Worm (Caenorhabditis elegans) whole organism, young adult: ENCODE results near the gene srx-68.
A peak's percentile ranks its signal among the peaks of the same experiment; 100 is the strongest.

Source experiments
- B0261.1 ChIP-seq: sonication (generic microtip); optimal IDR thresholded peaks from 2 replicates; lab custom pipeline; 2016; ENCODE audit warnings: mild to moderate bottlenecking, missing genetic modification characterization, moderate library complexity, missing compliant biosample characterization
- C06A6.2 ChIP-seq: fragments of 200-800 bp; sonication (Bioruptor generic); conservative IDR thresholded peaks from 2 replicates; pipeline ENCODE4 v1.3.6; 2022; ENCODE audit warnings: missing genetic modification characterization, missing compliant biosample characterization
- F22D6.2 ChIP-seq: sonication (generic microtip); optimal IDR thresholded peaks from 2 replicates; lab custom pipeline; 2016; ENCODE audit warnings: mild to moderate bottlenecking, missing genetic modification characterization, missing compliant biosample characterization
- F49E8.2 ChIP-seq: sonication (generic microtip); optimal IDR thresholded peaks from 3 replicates; lab custom pipeline; 2017; ENCODE audit warnings: missing genetic modification characterization, mild to moderate bottlenecking, missing compliant biosample characterization, antibody characterized with exemption, moderate library complexity; ENCODE audit not compliant: insufficient read depth
- K12H6.12 ChIP-seq: fragments of 200-800 bp; sonication (Bioruptor generic); optimal IDR thresholded peaks from 2 replicates; lab custom pipeline; 2018; ENCODE audit warnings: mild to moderate bottlenecking, missing genetic modification characterization, missing compliant biosample characterization
- T07F8.4 ChIP-seq: sonication (generic microtip); optimal IDR thresholded peaks from 2 replicates; lab custom pipeline; 2016; ENCODE audit warnings: mild to moderate bottlenecking, missing genetic modification characterization, moderate library complexity, missing compliant biosample characterization
- Y53F4B.3 ChIP-seq: fragments of 200-800 bp; sonication (Bioruptor generic); IDR thresholded peaks from 2 replicates; pipeline ENCODE4 v1.3.6; 2022; ENCODE audit warnings: missing genetic modification reagents, missing genetic modification characterization, missing compliant biosample characterization
- Y67H2A.10 ChIP-seq: fragments of 200-800 bp; sonication (Bioruptor generic); conservative IDR thresholded peaks from 2 replicates; pipeline ENCODE4 v1.3.6; 2022; ENCODE audit warnings: missing genetic modification reagents, missing genetic modification characterization, missing compliant biosample characterization
- aptf-3 ChIP-seq: fragments of 200-800 bp; sonication (Bioruptor generic); IDR thresholded peaks from 2 replicates; pipeline ENCODE4 v1.3.6; 2022; ENCODE audit warnings: missing genetic modification characterization, missing compliant biosample characterization
- atf-7 ChIP-seq: sonication (generic microtip); optimal IDR thresholded peaks from 2 replicates; lab custom pipeline; 2017; ENCODE audit warnings: mild to moderate bottlenecking, missing genetic modification characterization, missing compliant biosample characterization
- attf-5 ChIP-seq: fragments of 200-800 bp; sonication (Bioruptor generic); optimal IDR thresholded peaks from 2 replicates; lab custom pipeline; 2018; ENCODE audit warnings: mild to moderate bottlenecking, missing genetic modification characterization, missing compliant biosample characterization
- attf-6 ChIP-seq: fragments of 200-800 bp; sonication (Bioruptor generic); IDR thresholded peaks from 2 replicates; pipeline ENCODE4 v1.3.6; 2022; ENCODE audit warnings: missing genetic modification reagents, missing genetic modification characterization, missing compliant biosample characterization
- cebp-1 ChIP-seq, 2 experiments: fragments of 200-800 bp in 1 of 2; sonication (Bioruptor generic) in 1 of 2; sonication (generic microtip) in 1 of 2; IDR thresholded peaks in 1 of 2; optimal IDR thresholded peaks in 1 of 2; 2 replicates each; pipeline versions ENCODE4 v1.3.6 to Lab custom; 2017 to 2022; ENCODE audit warnings: missing compliant biosample characterization in 2 of 2, missing genetic modification characterization in 2 of 2, mild to moderate bottlenecking in 1 of 2, missing genetic modification reagents in 1 of 2, moderate library complexity in 1 of 2
- ceh-27 ChIP-seq: fragments of 200-800 bp; sonication (Bioruptor generic); optimal IDR thresholded peaks from 2 replicates; lab custom pipeline; 2018; ENCODE audit warnings: mild to moderate bottlenecking, missing genetic modification characterization, moderate library complexity, missing compliant biosample characterization
- chd-7 ChIP-seq: sonication (generic microtip); optimal IDR thresholded peaks from 2 replicates; lab custom pipeline; 2016; ENCODE audit warnings: mild to moderate bottlenecking, missing genetic modification characterization, moderate library complexity, missing compliant biosample characterization
- dpff-1 ChIP-seq: sonication (generic microtip); optimal IDR thresholded peaks from 2 replicates; lab custom pipeline; 2017; ENCODE audit warnings: mild to moderate bottlenecking, missing genetic modification characterization, missing compliant biosample characterization
- lin-40 ChIP-seq: sonication (generic microtip); optimal IDR thresholded peaks from 2 replicates; lab custom pipeline; 2016; ENCODE audit warnings: missing genetic modification characterization, mild to moderate bottlenecking, missing compliant biosample characterization, missing genotype, missing genetic modification reagents
- lir-1 ChIP-seq: fragments of 200-800 bp; sonication (Bioruptor generic); conservative IDR thresholded peaks from 2 replicates; pipeline ENCODE4 v1.3.6; 2022; ENCODE audit warnings: missing genetic modification reagents, missing genetic modification characterization, missing compliant biosample characterization
- lsl-1 ChIP-seq: fragments of 200-800 bp; sonication (Bioruptor generic); optimal IDR thresholded peaks from 2 replicates; lab custom pipeline; 2018; ENCODE audit warnings: mild to moderate bottlenecking, missing genetic modification characterization, moderate library complexity, missing compliant biosample characterization
- nhr-120 ChIP-seq: fragments of 200-800 bp; sonication (Bioruptor generic); IDR thresholded peaks from 2 replicates; pipeline ENCODE4 v1.3.6; 2022; ENCODE audit warnings: missing genetic modification characterization, missing compliant biosample characterization
- nhr-80 ChIP-seq: sonication (generic microtip); optimal IDR thresholded peaks from 2 replicates; lab custom pipeline; 2016; ENCODE audit warnings: missing genetic modification characterization, missing compliant biosample characterization
- nhr-90 ChIP-seq: sonication (generic microtip); optimal IDR thresholded peaks from 2 replicates; lab custom pipeline; 2016; ENCODE audit warnings: missing genotype, mild to moderate bottlenecking, missing genetic modification characterization, missing compliant biosample characterization
- pbrm-1 ChIP-seq: fragments of 200-800 bp; sonication (Bioruptor generic); IDR thresholded peaks from 2 replicates; pipeline ENCODE4 v1.3.6; 2022; ENCODE audit warnings: missing genetic modification reagents, missing genetic modification characterization, missing compliant biosample characterization
- pha-4 ChIP-seq: fragments of 150-350 bp; sonication (generic microtip); optimal IDR thresholded peaks from 2 replicates; lab custom pipeline; 2014; ENCODE audit warnings: missing biosample characterization, missing genetic modification reagents, missing genetic modification characterization
- repo-1 ChIP-seq: sonication (generic microtip); optimal IDR thresholded peaks from 2 replicates; lab custom pipeline; 2017; ENCODE audit warnings: mild to moderate bottlenecking, missing genetic modification characterization, missing compliant biosample characterization
- rpc-1 ChIP-seq, 2 experiments: fragments of 150-350 bp in 1 of 2; sonication (generic microtip) in 1 of 2; optimal IDR thresholded peaks; 2 replicates each; lab custom pipeline; 2014 to 2018; ENCODE audit warnings: missing biosample characterization in 1 of 2, missing genetic modification characterization in 1 of 2, missing genetic modification reagents in 1 of 2, missing genotype in 1 of 2
- sea-2 ChIP-seq: fragments of 200-800 bp; sonication (Bioruptor generic); IDR thresholded peaks from 2 replicates; pipeline ENCODE4 v1.3.6; 2022; ENCODE audit warnings: missing genetic modification characterization, missing compliant biosample characterization
- snpc-3.4 ChIP-seq: sonication (generic microtip); optimal IDR thresholded peaks from 2 replicates; lab custom pipeline; 2017; ENCODE audit warnings: missing genetic modification characterization, mild to moderate bottlenecking, missing compliant biosample characterization, antibody characterized with exemption, moderate library complexity, missing genotype, missing genetic modification reagents
- somi-1 ChIP-seq: fragments of 200-800 bp; sonication (Bioruptor generic); optimal IDR thresholded peaks from 2 replicates; lab custom pipeline; 2018; ENCODE audit warnings: mild to moderate bottlenecking, missing genetic modification characterization, missing compliant biosample characterization
- tlf-1 ChIP-seq: fragments of 200-800 bp; sonication (Bioruptor generic); optimal IDR thresholded peaks from 2 replicates; lab custom pipeline; 2018; ENCODE audit warnings: mild to moderate bottlenecking, missing genetic modification characterization, missing compliant biosample characterization
- unc-130 ChIP-seq: sonication (generic microtip); optimal IDR thresholded peaks from 2 replicates; lab custom pipeline; 2016; ENCODE audit warnings: missing genetic modification reagents, missing genetic modification characterization, missing compliant biosample characterization
- ztf-18 ChIP-seq: sonication (generic microtip); optimal IDR thresholded peaks from 2 replicates; lab custom pipeline; 2016; ENCODE audit warnings: missing genotype, mild to moderate bottlenecking, missing genetic modification characterization, missing compliant biosample characterization
- ztf-28 ChIP-seq: fragments of 200-800 bp; sonication (Bioruptor generic); IDR thresholded peaks from 2 replicates; pipeline ENCODE4 v1.3.6; 2022; ENCODE audit warnings: missing genetic modification reagents, missing genetic modification characterization, missing compliant biosample characterization
- ztf-3 ChIP-seq: fragments of 200-800 bp; sonication (Bioruptor generic); optimal IDR thresholded peaks from 2 replicates; lab custom pipeline; 2018; ENCODE audit warnings: mild to moderate bottlenecking, missing genetic modification characterization, missing compliant biosample characterization

Gene srx-68

ce11 chrV:3929099-3929498 is 16.5 kb downstream of the srx-68 start, which contains the start of gene srx-64:
Gene srx-64, plus strand, starts transcription at chrV:3929399.
- TF ChIP-seq repo-1 (tag; lab: Kevin White, UChicago) (no peak), pha-4 (tag; lab: Kevin White, UChicago) (no peak), K12H6.12 (tag; lab: Kevin White, UChicago) (no peak), attf-6 (GFP tag; lab: Robert Waterston, UW) (no peak), nhr-120 (no peak), lsl-1 (GFP tag; lab: Kevin White, UChicago) (no peak), F49E8.2 (tag; lab: Kevin White, UChicago) (no peak), attf-5 (GFP tag; lab: Kevin White, UChicago) (no peak), F22D6.2 (no peak)

- TF ChIP-seq nhr-90 (tag; lab: Kevin White, UChicago) (no peak), Y53F4B.3 (GFP tag; lab: Robert Waterston, UW) (no peak), sea-2 (GFP tag; lab: Robert Waterston, UW) (no peak), atf-7 (no peak), pbrm-1 (no peak), aptf-3 (no peak), unc-130 (GFP tag; lab: Kevin White, UChicago) (no peak), lir-1 (no peak), chd-7 (tag; lab: Kevin White, UChicago) (no peak), ztf-28 (GFP tag; lab: Robert Waterston, UW) (no peak), snpc-3.4 (tag; lab: Kevin White, UChicago) (no peak), F49E8.2 (tag; lab: Kevin White, UChicago) (no peak), lin-40 (tag; lab: Kevin White, UChicago) (no peak), dpff-1 (tag; lab: Kevin White, UChicago) (no peak), ceh-27 (no peak), Y67H2A.10 (GFP tag; lab: Robert Waterston, UW) (no peak), somi-1 (GFP tag; lab: Kevin White, UChicago) (no peak), C06A6.2 (GFP tag; lab: Robert Waterston, UW) (no peak), ztf-18 (no peak)
Observed at ce11 chrV:3931326-3931725, 18.8 kb downstream of the srx-68 start, which contains the start of gene srx-63. Gene srx-63, plus strand, starts transcription at chrV:3931626.

ce11 chrV:3935892-3936478 is 23.4 kb downstream of the srx-68 start, which contains the start of gene cyp-35A5:
Gene cyp-35A5, plus strand, starts transcription at chrV:3936326.
- TF ChIP-seq chd-7 (tag; lab: Kevin White, UChicago) = no peak
- TF ChIP-seq nhr-80 (tag; lab: Kevin White, UChicago) = peak; percentile 5

- TF ChIP-seq T07F8.4 = no peak
- TF ChIP-seq B0261.1 (tag; lab: Kevin White, UChicago) = no peak
- TF ChIP-seq atf-7 = no peak
- TF ChIP-seq rpc-1 (optimal IDR thresholded peaks at IDR 0.05; lab: Kevin White, UChicago) = no peak
- no peak for TF ChIP-seq rpc-1 (tag; optimal IDR thresholded peaks at IDR 0.05; lab: Kevin White, UChicago)
- TF ChIP-seq tlf-1 (GFP tag; lab: Kevin White, UChicago) = no peak
- TF ChIP-seq nhr-90 (tag; lab: Kevin White, UChicago) = no peak
- no peak for TF ChIP-seq cebp-1 (GFP tag; IDR thresholded peaks at IDR 0.05; lab: Robert Waterston, UW)
- no peak for TF ChIP-seq cebp-1 (tag; optimal IDR thresholded peaks at IDR 0.05; lab: Kevin White, UChicago)
- TF ChIP-seq ztf-3 = no peak
- TF ChIP-seq lsl-1 (GFP tag; lab: Kevin White, UChicago) = no peak
Observed at ce11 chrV:3938789-3939188, 26.2 kb downstream of the srx-68 start, which contains the start of gene cyp-35B1. Gene cyp-35B1, plus strand, starts transcription at chrV:3939032.
